Fruit fly (Drosophila melanogaster) whole organism, wandering third instar larva: Measurements from ENCODE around the gene Dtwd2.

Experiments used
- CG9705 ChIP-seq: fragments of 200-800 bp; sonication (Bioruptor generic); optimal IDR thresholded peaks from 2 replicates; lab custom pipeline; 2018; ENCODE audit warnings: missing biosample characterization, mild to moderate bottlenecking, missing genetic modification characterization
- Dfd ChIP-seq: fragments of >200 bp; optimal IDR thresholded peaks from 2 replicates; lab custom pipeline; 2017; ENCODE audit warnings: missing biosample characterization, missing genetic modification characterization
- GATAd ChIP-seq: sonication (Bioruptor generic); optimal IDR thresholded peaks from 2 replicates; lab custom pipeline; 2016; ENCODE audit warnings: missing biosample characterization, missing genetic modification characterization
- Hnf4 ChIP-seq: fragments of 200-800 bp; sonication (Bioruptor generic); optimal IDR thresholded peaks from 2 replicates; lab custom pipeline; 2016; ENCODE audit warnings: missing biosample characterization, mild to moderate bottlenecking, missing genetic modification characterization
- Hr78 ChIP-seq: fragments of >200 bp; optimal IDR thresholded peaks from 2 replicates; lab custom pipeline; 2017; ENCODE audit warnings: missing biosample characterization, missing genetic modification characterization
- Jra ChIP-seq: sonication (Bioruptor generic); optimal IDR thresholded peaks from 2 replicates; lab custom pipeline; 2016; ENCODE audit warnings: missing biosample characterization, missing genetic modification characterization
- Mio ChIP-seq: sonication (Bioruptor generic); optimal IDR thresholded peaks from 2 replicates; lab custom pipeline; 2016; ENCODE audit warnings: missing biosample characterization, missing genetic modification characterization
- Myc ChIP-seq: fragments of >200 bp; optimal IDR thresholded peaks from 2 replicates; lab custom pipeline; 2017
- N ChIP-seq: fragments of >200 bp; optimal IDR thresholded peaks from 2 replicates; lab custom pipeline; 2018; ENCODE audit warnings: missing biosample characterization, missing external identifiers, missing genetic modification characterization
- OdsH ChIP-seq: fragments of 200-800 bp; sonication (Bioruptor generic); optimal IDR thresholded peaks from 2 replicates; lab custom pipeline; 2016; ENCODE audit warnings: missing biosample characterization, mild to moderate bottlenecking, missing genetic modification characterization
- Rel ChIP-seq, 2 experiments: fragments of 200-800 bp; sonication (Bioruptor generic) in 1 of 2; optimal IDR thresholded peaks; 2 replicates in 1 of 2; 3 replicates in 1 of 2; lab custom pipeline; 2016 to 2019; ENCODE audit warnings: mild to moderate bottlenecking in 2 of 2, missing biosample characterization in 2 of 2, missing genetic modification characterization in 2 of 2, moderate library complexity in 1 of 2
- Vsx2 ChIP-seq: fragments of 200-300, 225-300 bp; sonication (Bioruptor generic); optimal IDR thresholded peaks from 2 replicates; lab custom pipeline; 2018; ENCODE audit warnings: missing biosample characterization, missing genetic modification characterization; ENCODE audit not compliant: partially characterized antibody
- dl ChIP-seq, 2 experiments: fragments of 175-275, 200-275 bp in 1 of 2; fragments of 200-275 bp in 1 of 2; sonication (Bioruptor generic); optimal IDR thresholded peaks; lab custom pipeline; 2018; ENCODE audit warnings: mild to moderate bottlenecking in 2 of 2, missing biosample characterization in 2 of 2, missing genetic modification characterization in 2 of 2, moderate library complexity in 2 of 2; ENCODE audit not compliant: partially characterized antibody in 2 of 2, insufficient read depth in 1 of 2
- dmrt93B ChIP-seq: fragments of 200-800 bp; sonication (Bioruptor generic); optimal IDR thresholded peaks from 2 replicates; lab custom pipeline; 2018; ENCODE audit warnings: missing biosample characterization, mild to moderate bottlenecking, missing genetic modification characterization
- dsf ChIP-seq: sonication (Bioruptor generic); optimal IDR thresholded peaks from 2 replicates; lab custom pipeline; 2016; ENCODE audit warnings: missing biosample characterization, missing genetic modification characterization, borderline replicate concordance
- foxo ChIP-seq, 2 experiments: fragments of 200-800 bp; sonication (Bioruptor generic); optimal IDR thresholded peaks; 2 replicates in 1 of 2; 3 replicates in 1 of 2; lab custom pipeline; 2016 to 2017; ENCODE audit warnings: missing biosample characterization in 2 of 2, missing genetic modification characterization in 2 of 2
- fru ChIP-seq: fragments of 200-800 bp; sonication (Bioruptor generic); optimal IDR thresholded peaks from 3 replicates; lab custom pipeline; 2016; ENCODE audit warnings: missing biosample characterization, mild to moderate bottlenecking, missing genetic modification characterization
- lola ChIP-seq: fragments of >200 bp; optimal IDR thresholded peaks from 2 replicates; lab custom pipeline; 2017; ENCODE audit warnings: missing biosample characterization, missing genetic modification characterization
- pan ChIP-seq: fragments of >200 bp; optimal IDR thresholded peaks from 2 replicates; lab custom pipeline; 2017
- psq ChIP-seq: fragments of 200-800 bp; sonication (Bioruptor generic); optimal IDR thresholded peaks from 3 replicates; lab custom pipeline; 2017; ENCODE audit warnings: missing biosample characterization, mild to moderate bottlenecking, missing genetic modification characterization, moderate library complexity
- sv ChIP-seq: fragments of 200-800 bp; sonication (Bioruptor generic); optimal IDR thresholded peaks from 3 replicates; lab custom pipeline; 2016; ENCODE audit warnings: missing biosample characterization, missing genetic modification characterization
- tai ChIP-seq: sonication (Bioruptor generic); optimal IDR thresholded peaks from 2 replicates; lab custom pipeline; 2016; ENCODE audit warnings: missing biosample characterization, missing genetic modification characterization
- usp ChIP-seq: fragments of >200 bp; optimal IDR thresholded peaks from 2 replicates; lab custom pipeline; 2017; ENCODE audit warnings: missing biosample characterization, missing genetic modification characterization

Dtwd2 gene

dm6 chr3R:7246889-7247288 lies 2.7 kb upstream of the Dtwd2 start, which contains the start of the genes Noc3 and CG10053:
Gene Noc3 (minus strand): TSS chr3R:7246969.
Gene CG10053 (plus strand): TSS chr3R:7247090.
- TF ChIP-seq dmrt93B (no peak), Myc (lab: Kevin White, UChicago) (peak; percentile 60)

dm6 chr3R:7251857-7252256 lies 2.3 kb downstream of the Dtwd2 start, which contains the start of gene Obp84a:
Gene Obp84a (minus strand): TSS chr3R:7251957.
- no peak for TF ChIP-seq Hnf4 (GFP tag; lab: Kevin White, UChicago)
- no peak for TF ChIP-seq pan (lab: Kevin White, UChicago)
- TF ChIP-seq foxo (GFP tag; optimal IDR thresholded peaks at IDR 0.05; lab: Kevin White, UChicago), result no peak
- no peak for TF ChIP-seq Hr78 (GFP tag; lab: Kevin White, UChicago)
- TF ChIP-seq Rel (GFP tag; optimal IDR thresholded peaks at IDR 0.05; lab: Kevin White, UChicago), result no peak
- no peak for TF ChIP-seq Rel (tag; optimal IDR thresholded peaks at IDR 0.05; lab: Kevin White, UChicago)

dm6 chr3R:7259554-7259953 lies 10.0 kb downstream of the Dtwd2 start:
- TF ChIP-seq Jra (GFP tag; lab: Kevin White, UChicago) (no peak), Myc (lab: Kevin White, UChicago) (no peak), dmrt93B (no peak), tai (GFP tag; lab: Kevin White, UChicago) (no peak), dl (GFP tag; optimal IDR thresholded peaks at IDR 0.05; lab: Kevin White, UChicago; ENCODE audit: insufficient read depth in 1 of 2, partially characterized antibody in 2 of 2) (no peak), Vsx2 (GFP tag; lab: Kevin White, UChicago) (no peak), psq (GFP tag; lab: Kevin White, UChicago) (no peak), fru (GFP tag; lab: Kevin White, UChicago) (no peak), Hr78 (GFP tag; lab: Kevin White, UChicago) (no peak), sv (no peak), Rel (GFP tag; optimal IDR thresholded peaks at IDR 0.05; lab: Kevin White, UChicago) (no peak), Rel (tag; optimal IDR thresholded peaks at IDR 0.05; lab: Kevin White, UChicago) (no peak), usp (GFP tag; lab: Kevin White, UChicago) (no peak)
- TF ChIP-seq, all 38 proteins: peak for 0

- TF ChIP-seq tai (GFP tag; lab: Kevin White, UChicago), result no peak
- TF ChIP-seq OdsH (GFP tag; lab: Kevin White, UChicago), result no peak
- TF ChIP-seq N (GFP tag; lab: Kevin White, UChicago), result no peak
- no peak for TF ChIP-seq GATAd
- no peak for TF ChIP-seq dsf (GFP tag; lab: Kevin White, UChicago)
- TF ChIP-seq sv, result no peak
- TF ChIP-seq foxo (GFP tag; optimal IDR thresholded peaks at IDR 0.05; lab: Kevin White, UChicago), result no peak
- TF ChIP-seq psq (GFP tag; lab: Kevin White, UChicago), result no peak
- TF ChIP-seq CG9705 (GFP tag; lab: Kevin White, UChicago), result no peak
- no peak for TF ChIP-seq lola (GFP tag; lab: Kevin White, UChicago)
- no peak for TF ChIP-seq usp (GFP tag; lab: Kevin White, UChicago)
Observed at dm6 chr3R:7265567-7266208, 16.1 kb downstream of the Dtwd2 start, which contains the start of the genes Gld and Syt4. Gene Gld (minus strand): TSS chr3R:7265703. Gene Syt4 (plus strand): TSS chr3R:7266065.

dm6 chr3R:7274973-7275525 lies 25.5 kb downstream of the Dtwd2 start:
- TF ChIP-seq Vsx2 (GFP tag; lab: Kevin White, UChicago), result no peak
- peak; percentile 92 for TF ChIP-seq Dfd (GFP tag; lab: Kevin White, UChicago)
- TF ChIP-seq tai (GFP tag; lab: Kevin White, UChicago), result no peak

- TF ChIP-seq Hnf4 (GFP tag; lab: Kevin White, UChicago) (no peak), Mio (GFP tag; lab: Kevin White, UChicago) (no peak), Dfd (GFP tag; lab: Kevin White, UChicago) (peak; percentile 94), tai (GFP tag; lab: Kevin White, UChicago) (no peak), lola (GFP tag; lab: Kevin White, UChicago) (no peak)
- TF ChIP-seq, all 38 proteins: peak for 1
Observed at dm6 chr3R:7276782-7277181, 27.2 kb downstream of the Dtwd2 start.
